Comparison of ENCODE assay signal across 2 fruit fly cellular contexts in the genomic region with DNA sequence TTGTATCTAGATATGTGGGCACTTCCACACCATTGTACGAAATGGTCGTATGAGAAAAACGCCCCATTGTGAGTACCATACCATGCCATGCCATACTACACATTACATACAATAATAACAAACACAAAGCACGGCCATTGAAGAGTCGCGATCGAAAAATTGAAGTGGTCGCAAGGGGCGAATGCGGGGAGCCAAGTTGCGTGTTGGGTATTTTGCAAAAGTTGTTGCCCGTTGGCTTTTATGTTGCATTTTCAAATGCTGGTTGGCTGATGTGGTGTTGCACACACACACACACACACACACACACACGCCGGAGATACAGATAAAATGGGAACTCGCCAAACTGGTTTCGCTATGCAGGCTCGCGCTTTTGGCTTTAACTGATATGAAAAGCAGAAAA.
TF ChIP-seq lines count a peak whose summit lies in the region.

No protein-coding gene starts in this region.

- TF ChIP-seq CTCF in whole organism, embryonic (GFP tag; optimal IDR thresholded peaks at IDR 0.05; lab: Kevin White, UChicago), result no peak

TF ChIP-seq in whole organism, embryonic, 481 proteins besides CTCF, POLR2A, EP300 and RAD21:
- no peak for TF ChIP-seq CG16813 (GFP tag; IDR thresholded peaks at IDR 0.05; lab: Robert Waterston, UW; ENCODE audit: partially characterized antibody)
- no peak for TF ChIP-seq CG34376 (GFP tag; optimal IDR thresholded peaks at IDR 0.05; lab: Kevin White, UChicago)
- peak; percentile 42; the same call in 1 of the 2 replicates for TF ChIP-seq crol (GFP tag; IDR thresholded peaks at IDR 0.05; lab: Robert Waterston, UW)
- TF ChIP-seq Drgx (GFP tag; IDR thresholded peaks at IDR 0.05; lab: Robert Waterston, UW), result 0 out of 2 replicates have a peak, but pooled peaks have one; percentile 18
- peak; percentile 21 for TF ChIP-seq Nf-YC (tag; optimal IDR thresholded peaks at IDR 0.05; lab: Kevin White, UChicago)
- TF ChIP-seq cg (GFP tag; optimal IDR thresholded peaks at IDR 0.05; lab: Kevin White, UChicago), result peak; percentile 14
- TF ChIP-seq CG2199 (GFP tag; IDR thresholded peaks at IDR 0.05; lab: Robert Waterston, UW), result peak; percentile 69; the same call in 1 of the 3 replicates
TF ChIP-seq in whole organism, embryonic: peak in this region for 5.

TF ChIP-seq in whole organism, prepupa, 60 proteins besides CTCF, POLR2A, EP300 and RAD21:
- peak; percentile 37 to 74 for TF ChIP-seq ss (GFP tag; optimal IDR thresholded peaks at IDR 0.05; lab: Kevin White, UChicago)
- TF ChIP-seq CG15336 (GFP tag; IDR thresholded peaks at IDR 0.05; lab: Robert Waterston, UW), result 0 out of 2 replicates have a peak, but pooled peaks have one; percentile 18
- TF ChIP-seq Lpt (GFP tag; optimal IDR thresholded peaks at IDR 0.05; lab: Kevin White, UChicago), result peak; percentile 20
- no peak for TF ChIP-seq Smox (GFP tag; optimal IDR thresholded peaks at IDR 0.05; lab: Kevin White, UChicago)
- TF ChIP-seq Sox14 (GFP tag; optimal IDR thresholded peaks at IDR 0.05; lab: Kevin White, UChicago), result no peak
- no peak for TF ChIP-seq salr (GFP tag; optimal IDR thresholded peaks at IDR 0.05; lab: Kevin White, UChicago)
- TF ChIP-seq esn (GFP tag; optimal IDR thresholded peaks at IDR 0.05; lab: Kevin White, UChicago), result no peak
- no peak for TF ChIP-seq Sox102F (GFP tag; optimal IDR thresholded peaks at IDR 0.05; lab: Kevin White, UChicago)
- peak; percentile 3 for TF ChIP-seq dsx (GFP tag; optimal IDR thresholded peaks at IDR 0.05; lab: Kevin White, UChicago; ENCODE audit: poor library complexity, severe bottlenecking)
- TF ChIP-seq Eip78C (GFP tag; lab: Kevin White, UChicago), result peak; percentile 46
- TF ChIP-seq lz (GFP tag; optimal IDR thresholded peaks at IDR 0.05; lab: Kevin White, UChicago), result no peak
- no peak for TF ChIP-seq CG10669 (GFP tag; optimal IDR thresholded peaks at IDR 0.05; lab: Kevin White, UChicago)
- TF ChIP-seq Sox15 (GFP tag; optimal IDR thresholded peaks at IDR 0.05; lab: Kevin White, UChicago), result no peak
- TF ChIP-seq CG6163 (GFP tag; IDR thresholded peaks at IDR 0.05; lab: Robert Waterston, UW), result 0 out of 3 replicates have a peak, but pooled peaks have one; percentile 19
- TF ChIP-seq Blimp-1 (GFP tag; optimal IDR thresholded peaks at IDR 0.05; lab: Kevin White, UChicago), result no peak

Comparison
In these comparisons a context has a peak if more than half of its experiments do, and no peak if none do; other contexts are left out.
1. Of the 7 proteins assayed by ChIP-seq in both whole organism, embryonic and whole organism, prepupa: peak only in whole organism, embryonic: none; only in whole organism, prepupa: Lpt; in both: none; in neither: 6.